Worm (Caenorhabditis elegans) whole organism, L3 larva: Measurements from ENCODE around the gene C01G10.5.
A peak's percentile ranks its signal among the peaks of the same experiment; 100 is the strongest.
"Not testable (repeated sequence)": the region's sequence is repeated elsewhere in the genome, so short reads cannot be mapped to it uniquely, and the experiment has no call there.

ENCODE experiments used
- R02D3.7 ChIP-seq: fragments of 150-350 bp; optimal IDR thresholded peaks from 2 replicates; lab custom pipeline; 2014; ENCODE audit warnings: missing biosample characterization, missing genetic modification characterization
- aly-2 ChIP-seq: fragments of 150-350 bp; optimal IDR thresholded peaks from 2 replicates; lab custom pipeline; 2014; ENCODE audit warnings: missing biosample characterization, missing genetic modification characterization
- ama-1 ChIP-seq: fragments of 150-350 bp; optimal IDR thresholded peaks from 2 replicates; lab custom pipeline; 2018
- ceh-82 ChIP-seq: fragments of 150-350 bp; optimal IDR thresholded peaks from 2 replicates; lab custom pipeline; 2014; ENCODE audit warnings: missing biosample characterization, missing genetic modification characterization
- daf-12 ChIP-seq: fragments of 150-350 bp; optimal IDR thresholded peaks from 2 replicates; lab custom pipeline; 2014; ENCODE audit warnings: missing biosample characterization, missing genetic modification reagents, missing genetic modification characterization
- elt-1 ChIP-seq: fragments of 150-350 bp; optimal IDR thresholded peaks from 2 replicates; lab custom pipeline; 2014; ENCODE audit warnings: missing biosample characterization, missing genetic modification characterization
- elt-3 ChIP-seq, 3 experiments: fragments of 150-350 bp in 1 of 3; sonication (generic microtip) in 2 of 3; optimal IDR thresholded peaks; 2 replicates in 2 of 3; 4 replicates in 1 of 3; lab custom pipeline; 2014 to 2017; ENCODE audit warnings: missing biosample characterization in 3 of 3, missing genetic modification characterization in 3 of 3
- eor-1 ChIP-seq, 2 experiments: fragments of 150-350 bp; optimal IDR thresholded peaks; 2 replicates each; lab custom pipeline; 2014 to 2018; ENCODE audit warnings: missing biosample characterization in 2 of 2, missing genetic modification characterization in 2 of 2
- fkh-10 ChIP-seq: sonication (generic microtip); optimal IDR thresholded peaks from 2 replicates; lab custom pipeline; 2017; ENCODE audit warnings: missing biosample characterization, missing genetic modification reagents, missing genetic modification characterization
- fkh-2 ChIP-seq: fragments of 150-350 bp; optimal IDR thresholded peaks from 2 replicates; lab custom pipeline; 2014; ENCODE audit warnings: missing biosample characterization, missing genetic modification reagents, missing genetic modification characterization
- fos-1 ChIP-seq: fragments of 150-350 bp; optimal IDR thresholded peaks from 2 replicates; lab custom pipeline; 2014; ENCODE audit warnings: missing biosample characterization, missing genetic modification characterization
- hmg-11 ChIP-seq: sonication (generic microtip); optimal IDR thresholded peaks from 2 replicates; lab custom pipeline; 2016; ENCODE audit warnings: missing genetic modification characterization, missing compliant biosample characterization
- jun-1 ChIP-seq: fragments of 150-350 bp; optimal IDR thresholded peaks from 2 replicates; lab custom pipeline; 2014; ENCODE audit warnings: missing biosample characterization, missing genetic modification reagents, missing genetic modification characterization
- lin-15B ChIP-seq: fragments of 150-350 bp; optimal IDR thresholded peaks from 2 replicates; lab custom pipeline; 2014; ENCODE audit warnings: missing biosample characterization, missing genetic modification characterization
- lsy-12 ChIP-seq: sonication (generic microtip); optimal IDR thresholded peaks from 2 replicates; lab custom pipeline; 2016; ENCODE audit warnings: mild to moderate bottlenecking, missing genetic modification characterization, missing compliant biosample characterization
- mml-1 ChIP-seq: fragments of 150-350 bp; sonication (generic microtip); optimal IDR thresholded peaks from 3 replicates; lab custom pipeline; 2014; ENCODE audit warnings: missing biosample characterization, missing genetic modification characterization
- nfya-1 ChIP-seq: sonication (generic microtip); optimal IDR thresholded peaks from 2 replicates; lab custom pipeline; 2017; ENCODE audit warnings: missing genetic modification characterization, mild to moderate bottlenecking, missing compliant biosample characterization, antibody characterized with exemption, moderate library complexity; ENCODE audit not compliant: insufficient read depth
- nhr-11 ChIP-seq: fragments of 150-350 bp; optimal IDR thresholded peaks from 2 replicates; lab custom pipeline; 2014; ENCODE audit warnings: missing biosample characterization, missing genetic modification characterization
- nhr-23 ChIP-seq: fragments of 150-350 bp; optimal IDR thresholded peaks from 2 replicates; lab custom pipeline; 2014; ENCODE audit warnings: missing biosample characterization, missing genetic modification reagents, missing genetic modification characterization
- nhr-237 ChIP-seq: fragments of 150-350 bp; optimal IDR thresholded peaks from 2 replicates; lab custom pipeline; 2014; ENCODE audit warnings: missing biosample characterization, missing genetic modification characterization
- nhr-25 ChIP-seq: sonication (generic microtip); optimal IDR thresholded peaks from 2 replicates; lab custom pipeline; 2017; ENCODE audit warnings: missing biosample characterization, missing genetic modification characterization
- nhr-67 ChIP-seq: fragments of 150-350 bp; optimal IDR thresholded peaks from 2 replicates; lab custom pipeline; 2014; ENCODE audit warnings: missing biosample characterization, missing genetic modification characterization
- nhr-76 ChIP-seq: fragments of 150-350 bp; sonication (generic microtip); optimal IDR thresholded peaks from 5 replicates; lab custom pipeline; 2014; ENCODE audit warnings: missing biosample characterization, missing genetic modification characterization
- pha-4 ChIP-seq: fragments of 150-350 bp; optimal IDR thresholded peaks from 2 replicates; lab custom pipeline; 2014; ENCODE audit warnings: missing biosample characterization, missing genetic modification reagents, missing genetic modification characterization
- pqm-1 ChIP-seq: fragments of 150-350 bp; optimal IDR thresholded peaks from 2 replicates; lab custom pipeline; 2017; ENCODE audit warnings: missing biosample characterization, missing genetic modification characterization, inconsistent platforms
- sea-2 ChIP-seq: fragments of 150-350 bp; sonication (generic microtip); optimal IDR thresholded peaks from 4 replicates; lab custom pipeline; 2014; ENCODE audit warnings: missing biosample characterization, missing genetic modification reagents, missing genetic modification characterization
- snpc-4 ChIP-seq: fragments of 150-350 bp; optimal IDR thresholded peaks from 2 replicates; lab custom pipeline; 2014; ENCODE audit warnings: missing biosample characterization, missing genetic modification characterization
- tbx-2 ChIP-seq: sonication (generic microtip); optimal IDR thresholded peaks from 2 replicates; lab custom pipeline; 2016; ENCODE audit warnings: mild to moderate bottlenecking, missing genetic modification characterization, missing compliant biosample characterization
- unc-39 ChIP-seq: sonication (generic microtip); optimal IDR thresholded peaks from 4 replicates; lab custom pipeline; 2017; ENCODE audit warnings: missing biosample characterization, missing genetic modification characterization
- unc-62 ChIP-seq: fragments of 150-350 bp; sonication (generic microtip); optimal IDR thresholded peaks from 4 replicates; lab custom pipeline; 2014; ENCODE audit warnings: missing biosample characterization, missing genetic modification reagents, missing genetic modification characterization
- ztf-4 ChIP-seq: fragments of 150-350 bp; optimal IDR thresholded peaks from 2 replicates; lab custom pipeline; 2014; ENCODE audit warnings: missing biosample characterization, missing genetic modification characterization

Gene C01G10.5

DNA sequence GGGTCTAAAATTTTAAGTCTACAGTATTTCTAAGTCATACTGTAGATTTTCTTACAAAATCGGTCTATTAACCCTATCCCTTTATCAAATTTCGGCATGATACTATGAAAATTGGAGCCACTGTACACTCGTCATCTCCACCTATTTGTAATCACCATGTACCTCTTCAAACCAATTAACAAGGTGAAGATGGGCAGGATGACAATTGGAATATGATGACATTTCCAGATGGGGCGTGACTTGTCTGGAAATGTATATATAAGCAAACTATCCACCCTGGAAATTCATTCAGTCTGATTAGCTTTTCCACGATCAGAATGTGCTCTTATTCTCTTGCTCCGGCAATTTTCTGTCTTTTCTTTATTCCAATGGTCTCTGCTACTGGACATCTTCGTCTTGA lies 19.9 kb upstream of the C01G10.5 start, which contains the start of gene Y75B12A.2:
TSS of gene Y75B12A.2 (plus strand) at position 301 of the 400 bp plus-strand sequence.
- TF ChIP-seq pqm-1: no peak
- TF ChIP-seq daf-12 (tag; lab: Kevin White, UChicago): no peak
- TF ChIP-seq nfya-1 (tag; lab: Kevin White, UChicago): no peak
- TF ChIP-seq, all 47 proteins: peak for 0

ce11 chrV:15105893-15106598 lies 16.7 kb upstream of the C01G10.5 start, which contains the start of gene C01G10.14:
TSS of gene C01G10.14 (minus strand) at chrV:15105943.
- not testable (repeated sequence) for TF ChIP-seq nhr-11 (tag; lab: Kevin White, UChicago); snpc-4 (tag; lab: Kevin White, UChicago); aly-2

DNA sequence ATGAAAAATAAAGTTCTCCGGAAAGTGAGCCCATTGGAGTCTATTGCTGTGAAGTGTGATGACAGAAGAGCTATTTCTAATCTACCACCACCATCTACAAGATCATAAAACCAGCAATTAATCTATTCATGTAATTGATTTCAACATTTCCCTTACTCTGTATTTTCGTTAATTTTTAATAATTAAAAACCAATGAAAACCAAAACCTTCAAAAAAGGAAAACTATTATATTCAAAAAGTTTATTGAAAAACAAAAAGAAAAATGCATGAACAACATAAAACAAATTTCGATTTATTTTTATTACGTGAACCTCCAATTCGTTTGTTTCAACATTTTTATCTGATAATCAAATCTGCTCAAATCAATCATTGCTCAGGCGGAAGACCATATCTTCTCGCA lies 10.1 kb upstream of the C01G10.5 start, which contains the start of gene C01G10.1:
TSS of gene C01G10.1 (plus strand) at position 301 of the 400 bp plus-strand sequence.
- TF ChIP-seq mml-1 (no peak), nhr-11 (tag; lab: Kevin White, UChicago) (no peak), nhr-25 (tag; lab: Kevin White, UChicago) (no peak)

- TF ChIP-seq pqm-1: no peak
- no peak for TF ChIP-seq unc-62 (GFP tag; lab: Kevin White, UChicago)
- TF ChIP-seq fkh-10 (GFP tag; lab: Kevin White, UChicago): no peak
- no peak for TF ChIP-seq elt-1 (tag; lab: Kevin White, UChicago)
- no peak for TF ChIP-seq eor-1 (tag; optimal IDR thresholded peaks at IDR 0.05; lab: Kevin White, UChicago)
- no peak for TF ChIP-seq nhr-23 (tag; lab: Kevin White, UChicago)
- TF ChIP-seq tbx-2 (tag; lab: Kevin White, UChicago): no peak
- no peak for TF ChIP-seq sea-2 (GFP tag; lab: Kevin White, UChicago)
- no peak for TF ChIP-seq nhr-25 (tag; lab: Kevin White, UChicago)
- no peak for TF ChIP-seq R02D3.7 (tag; lab: Kevin White, UChicago)
These were observed 5.4 kb upstream of the C01G10.5 start, which contains the start of gene srx-78 for ce11 chrV:15094749-15095148. TSS of gene srx-78 (plus strand) at chrV:15095049.

DNA sequence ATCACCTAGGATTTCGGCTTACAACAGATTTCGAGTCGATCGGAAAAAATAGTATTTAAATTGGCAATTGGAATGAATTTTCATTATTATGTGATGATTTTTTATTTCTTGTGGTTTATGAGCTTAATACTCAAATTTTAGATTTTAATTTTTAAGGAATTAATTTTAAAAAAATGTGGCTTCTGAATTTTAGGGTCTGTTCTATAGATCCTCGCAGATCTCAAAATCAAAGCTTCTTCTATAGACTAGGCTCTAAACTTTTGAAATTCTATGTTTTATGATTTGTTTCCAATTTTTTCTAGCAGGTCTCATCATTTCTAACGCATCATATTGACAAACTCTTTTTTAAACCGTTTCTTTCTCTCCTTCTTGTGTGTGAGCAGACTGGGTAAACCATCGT lies 3.3 kb upstream of the C01G10.5 start, which contains the start of gene txt-12:
TSS of gene txt-12 (plus strand) at position 301 of the 400 bp plus-strand sequence.
- peak; percentile 77 for TF ChIP-seq pha-4
- TF ChIP-seq jun-1 (tag; lab: Kevin White, UChicago): no peak
- no peak for TF ChIP-seq nfya-1 (tag; lab: Kevin White, UChicago)
- no peak for TF ChIP-seq nhr-237 (tag; lab: Kevin White, UChicago)
- TF ChIP-seq fos-1: no peak
- TF ChIP-seq lin-15B (tag; lab: Kevin White, UChicago): no peak
- TF ChIP-seq nhr-76: no peak
- TF ChIP-seq, all 47 proteins: peak for 1

ce11 chrV:15090457-15090856 lies 1.1 kb upstream of the C01G10.5 start, which contains the start of gene C01G10.17:
TSS of gene C01G10.17 (plus strand) at chrV:15090757.
- no peak for TF ChIP-seq ceh-82
- no peak for TF ChIP-seq pqm-1
- no peak for TF ChIP-seq snpc-4 (tag; lab: Kevin White, UChicago)
- no peak for TF ChIP-seq ama-1 (lab: Kevin White, UChicago)
- no peak for TF ChIP-seq fos-1
- TF ChIP-seq R02D3.7 (tag; lab: Kevin White, UChicago): no peak
- TF ChIP-seq elt-3 (tag; optimal IDR thresholded peaks at IDR 0.05; lab: Kevin White, UChicago): no peak
- no peak for TF ChIP-seq unc-39
- no peak for TF ChIP-seq daf-12 (tag; lab: Kevin White, UChicago)
- no peak for TF ChIP-seq nhr-67 (tag; lab: Kevin White, UChicago)
- TF ChIP-seq ztf-4 (tag; lab: Kevin White, UChicago): no peak
- TF ChIP-seq fkh-2 (tag; lab: Kevin White, UChicago): no peak
- no peak for TF ChIP-seq jun-1 (tag; lab: Kevin White, UChicago)
- TF ChIP-seq aly-2: no peak
- TF ChIP-seq lsy-12: no peak
- TF ChIP-seq hmg-11: no peak
- no peak for TF ChIP-seq mml-1
- no peak for TF ChIP-seq nhr-11 (tag; lab: Kevin White, UChicago)
